Fruit fly (Drosophila melanogaster): ENCODE data around the gene CG33965.

Gene CG33965

DNA sequence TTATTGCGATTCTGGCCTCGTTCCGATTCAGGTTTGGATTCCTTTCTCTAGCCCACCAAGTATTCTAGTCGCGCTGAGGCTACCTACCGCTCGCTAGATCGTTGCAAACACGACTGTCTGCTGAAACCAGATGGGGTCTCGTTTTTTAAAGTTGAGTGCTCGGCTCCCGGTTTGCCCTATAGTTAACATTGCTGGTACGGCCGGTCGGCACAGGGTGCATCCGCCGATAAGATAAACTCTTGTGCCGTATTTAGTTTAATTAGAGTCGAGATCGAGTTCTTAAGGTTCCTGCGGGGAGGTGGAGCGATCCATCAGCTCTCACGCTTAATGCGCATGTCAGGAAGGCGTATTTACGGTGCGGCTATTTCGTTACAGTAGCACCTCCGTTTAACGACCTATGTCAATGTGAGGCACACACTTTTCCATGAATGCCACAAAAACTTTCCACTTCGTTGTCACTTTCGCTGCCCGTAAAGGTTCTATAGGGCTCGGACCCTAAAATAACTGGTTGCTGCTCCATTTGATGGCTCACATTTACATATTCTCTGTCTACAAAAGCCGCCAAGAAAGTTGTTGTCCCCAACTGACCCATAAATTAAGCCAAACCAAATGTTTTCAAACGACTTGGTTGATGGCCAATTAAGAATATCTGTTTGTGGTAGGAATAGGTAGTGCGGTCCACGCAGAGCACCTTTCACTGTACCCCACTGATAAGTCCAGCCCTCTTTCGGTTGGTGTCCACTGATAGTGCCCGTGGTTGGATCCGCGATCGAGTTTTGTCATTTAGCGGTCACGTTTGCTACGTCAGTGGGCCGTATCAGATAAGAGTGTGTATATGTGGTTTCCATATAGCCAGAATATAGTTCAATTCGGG is 27.8 kb upstream of the CG33965 start, which contains the start of gene CG9119 (continued):
- TF ChIP-seq tio (GFP tag; optimal IDR thresholded peaks at IDR 0.05) (peak; percentile 71), YL-1 (GFP tag; optimal IDR thresholded peaks at IDR 0.05) (no peak), usp (GFP tag; optimal IDR thresholded peaks at IDR 0.05) (no peak), CG8924 (tag; optimal IDR thresholded peaks at IDR 0.05) (peak; percentile 68), maf-S (GFP tag; optimal IDR thresholded peaks at IDR 0.05) (no peak), tap (tag; optimal IDR thresholded peaks at IDR 0.05) (peak; percentile 49), CG2129 (GFP tag; IDR thresholded peaks at IDR 0.05; ENCODE audit: partially characterized antibody) (no peak), CG6272 (GFP tag; IDR thresholded peaks at IDR 0.05) (no peak), CG11398 (GFP tag; optimal IDR thresholded peaks at IDR 0.05) (no peak), CG16813 (GFP tag; IDR thresholded peaks at IDR 0.05; ENCODE audit: partially characterized antibody) (no peak), zfh2 (GFP tag; optimal IDR thresholded peaks at IDR 0.05) (peak; percentile 66), fru (optimal IDR thresholded peaks at IDR 0.05) (no peak), CG7987 (GFP tag; optimal IDR thresholded peaks at IDR 0.05) (peak; percentile 71), prd (optimal IDR thresholded peaks at IDR 0.05) (no peak), prd (GFP tag; IDR thresholded peaks at IDR 0.05) (peak; percentile 70; the same call in 2 of the 3 replicates), CG4730 (GFP tag; IDR thresholded peaks at IDR 0.05) (0 out of 2 replicates have a peak, but pooled peaks have one; percentile 36), CG2116 (GFP tag; optimal IDR thresholded peaks at IDR 0.05) (no peak), CG7786 (GFP tag; optimal IDR thresholded peaks at IDR 0.05) (peak; percentile 76), stwl (tag; optimal IDR thresholded peaks at IDR 0.05) (no peak), CG42726 (GFP tag; IDR thresholded peaks at IDR 0.05; ENCODE audit: partially characterized antibody) (0 out of 2 replicates have a peak, but pooled peaks have one; percentile 14), br (optimal IDR thresholded peaks at IDR 0.05) (no peak), CG11696 (GFP tag; IDR thresholded peaks at IDR 0.05) (no peak), CG17912 (GFP tag; optimal IDR thresholded peaks at IDR 0.05) (no peak), H15 (GFP tag; IDR thresholded peaks at IDR 0.05) (0 out of 3 replicates have a peak, but pooled peaks have one; percentile 12), CG8290 (GFP tag; optimal IDR thresholded peaks at IDR 0.05) (no peak), CG8290 (tag; optimal IDR thresholded peaks at IDR 0.05) (peak in 1 of 2 experiments; percentile 35), Dp (GFP tag; optimal IDR thresholded peaks at IDR 0.05) (no peak), CG1233 (GFP tag; optimal IDR thresholded peaks at IDR 0.05) (peak; percentile 66), gsb-n (tag; optimal IDR thresholded peaks at IDR 0.05) (peak; percentile 66), Ets65A (GFP tag) (peak; percentile 95), CG8388 (GFP tag; optimal IDR thresholded peaks at IDR 0.05) (peak; percentile 44), jigr1 (GFP tag; IDR thresholded peaks at IDR 0.05) (no peak), CG13287 (GFP tag; IDR thresholded peaks at IDR 0.05; ENCODE audit: partially characterized antibody) (no peak), CG2199 (GFP tag; IDR thresholded peaks at IDR 0.05) (no peak), Mes4 (GFP tag; optimal IDR thresholded peaks at IDR 0.05) (peak; percentile 45), CG8089 (GFP tag; optimal IDR thresholded peaks at IDR 0.05) (peak; percentile 31), CG3407 (GFP tag; optimal IDR thresholded peaks at IDR 0.05) (no peak), CG17186 (GFP tag; optimal IDR thresholded peaks at IDR 0.05) (no peak), ash1 (GFP tag; optimal IDR thresholded peaks at IDR 0.05) (no peak), ase (GFP tag; IDR thresholded peaks at IDR 0.05) (0 out of 3 replicates have a peak, but pooled peaks have one; percentile 11), CG7928 (GFP tag; optimal IDR thresholded peaks at IDR 0.05) (peak; percentile 13), CG17328 (GFP tag; IDR thresholded peaks at IDR 0.05) (0 out of 2 replicates have a peak, but pooled peaks have one; percentile 24), CG31365 (tag; optimal IDR thresholded peaks at IDR 0.05) (peak; percentile 9), CG34422 (GFP tag; IDR thresholded peaks at IDR 0.05) (no peak), CG6683 (GFP tag; optimal IDR thresholded peaks at IDR 0.05) (peak; percentile 54), trem (tag; optimal IDR thresholded peaks at IDR 0.05) (peak; percentile 11), CG11504 (tag; optimal IDR thresholded peaks at IDR 0.05) (peak; percentile 75), toy (GFP tag; IDR thresholded peaks at IDR 0.05) (no peak), stc (GFP tag; IDR thresholded peaks at IDR 0.05) (no peak), CG16815 (GFP tag; optimal IDR thresholded peaks at IDR 0.05) (peak; percentile 52)
